Worm (Caenorhabditis elegans) whole organism, young adult: ENCODE results near the gene F44F4.3.
A peak's percentile ranks its signal among the peaks of the same experiment; 100 is the strongest.

Experiments used
- B0019.2 ChIP-seq: fragments of 200-800 bp; sonication (Bioruptor generic); conservative IDR thresholded peaks from 2 replicates; pipeline ENCODE4 v1.3.6; 2022; ENCODE audit warnings: missing genetic modification reagents, missing genetic modification characterization, missing compliant biosample characterization
- B0336.3 ChIP-seq: fragments of 200-800 bp; sonication (Bioruptor generic); IDR thresholded peaks from 2 replicates; pipeline ENCODE4 v1.3.6; 2022; ENCODE audit warnings: missing genetic modification characterization, missing compliant biosample characterization
- F10E7.11 ChIP-seq: sonication (generic microtip); optimal IDR thresholded peaks from 2 replicates; lab custom pipeline; 2017; ENCODE audit warnings: mild to moderate bottlenecking, missing genetic modification characterization, moderate library complexity, missing compliant biosample characterization
- F33H1.4 ChIP-seq: fragments of 200-800 bp; sonication (Bioruptor generic); IDR thresholded peaks from 2 replicates; pipeline ENCODE4 v1.3.6; 2022; ENCODE audit warnings: missing genetic modification reagents, missing genetic modification characterization, missing compliant biosample characterization
- F49E8.2 ChIP-seq: sonication (generic microtip); optimal IDR thresholded peaks from 3 replicates; lab custom pipeline; 2017; ENCODE audit warnings: missing genetic modification characterization, mild to moderate bottlenecking, missing compliant biosample characterization, antibody characterized with exemption, moderate library complexity; ENCODE audit not compliant: insufficient read depth
- F57A8.1 ChIP-seq: fragments of 200-800 bp; sonication (Bioruptor generic); optimal IDR thresholded peaks from 2 replicates; lab custom pipeline; 2018; ENCODE audit warnings: mild to moderate bottlenecking, missing genetic modification characterization, moderate library complexity, missing compliant biosample characterization
- Y67H2A.10 ChIP-seq: fragments of 200-800 bp; sonication (Bioruptor generic); conservative IDR thresholded peaks from 2 replicates; pipeline ENCODE4 v1.3.6; 2022; ENCODE audit warnings: missing genetic modification reagents, missing genetic modification characterization, missing compliant biosample characterization
- Y95B8A.8 ChIP-seq: fragments of 200-800 bp; sonication (Bioruptor generic); IDR thresholded peaks from 2 replicates; pipeline ENCODE4 v1.3.6; 2022; ENCODE audit warnings: missing genetic modification reagents, missing genetic modification characterization, missing compliant biosample characterization
- ZK185.1 ChIP-seq: sonication (generic microtip); optimal IDR thresholded peaks from 2 replicates; lab custom pipeline; 2016; ENCODE audit warnings: mild to moderate bottlenecking, missing genetic modification characterization, missing compliant biosample characterization; ENCODE audit not compliant: poor library complexity, severe bottlenecking
- ama-1 ChIP-seq, 3 experiments: fragments of 150-350 bp in 1 of 3; sonication (generic microtip) in 2 of 3; optimal IDR thresholded peaks; 2 replicates each; lab custom pipeline; 2014 to 2018; ENCODE audit warnings: missing biosample characterization in 2 of 3, missing genetic modification characterization in 2 of 3, missing genetic modification reagents in 2 of 3
- aptf-3 ChIP-seq: fragments of 200-800 bp; sonication (Bioruptor generic); IDR thresholded peaks from 2 replicates; pipeline ENCODE4 v1.3.6; 2022; ENCODE audit warnings: missing genetic modification characterization, missing compliant biosample characterization
- atf-7 ChIP-seq: sonication (generic microtip); optimal IDR thresholded peaks from 2 replicates; lab custom pipeline; 2017; ENCODE audit warnings: mild to moderate bottlenecking, missing genetic modification characterization, missing compliant biosample characterization
- athp-1 ChIP-seq: sonication (generic microtip); optimal IDR thresholded peaks from 2 replicates; lab custom pipeline; 2017; ENCODE audit warnings: mild to moderate bottlenecking, missing genetic modification characterization, missing compliant biosample characterization
- attf-6 ChIP-seq: fragments of 200-800 bp; sonication (Bioruptor generic); IDR thresholded peaks from 2 replicates; pipeline ENCODE4 v1.3.6; 2022; ENCODE audit warnings: missing genetic modification reagents, missing genetic modification characterization, missing compliant biosample characterization
- bed-2 ChIP-seq: fragments of 200-800 bp; sonication (Bioruptor generic); IDR thresholded peaks from 2 replicates; pipeline ENCODE4 v1.3.6; 2022; ENCODE audit warnings: missing genetic modification reagents, missing genetic modification characterization, missing compliant biosample characterization
- ceh-40 ChIP-seq: fragments of 200-800 bp; sonication (Bioruptor generic); IDR thresholded peaks from 2 replicates; pipeline ENCODE4 v1.3.6; 2022; ENCODE audit warnings: missing genetic modification characterization, missing compliant biosample characterization
- ceh-91 ChIP-seq: fragments of 200-800 bp; sonication (Bioruptor generic); IDR thresholded peaks from 2 replicates; pipeline ENCODE4 v1.3.6; 2022; ENCODE audit warnings: missing genetic modification reagents, missing genetic modification characterization, missing compliant biosample characterization
- chd-7 ChIP-seq: sonication (generic microtip); optimal IDR thresholded peaks from 2 replicates; lab custom pipeline; 2016; ENCODE audit warnings: mild to moderate bottlenecking, missing genetic modification characterization, moderate library complexity, missing compliant biosample characterization
- dox-1 ChIP-seq: fragments of 200-800 bp; sonication (Bioruptor generic); IDR thresholded peaks from 2 replicates; pipeline ENCODE4 v1.3.6; 2022; ENCODE audit warnings: missing genetic modification reagents, missing genetic modification characterization, missing compliant biosample characterization
- dpl-1 ChIP-seq: fragments of 150-350 bp; optimal IDR thresholded peaks from 2 replicates; lab custom pipeline; 2014; ENCODE audit warnings: missing biosample characterization, missing genetic modification reagents, missing genetic modification characterization
- efl-1 ChIP-seq: fragments of 150-350 bp; optimal IDR thresholded peaks from 2 replicates; lab custom pipeline; 2014; ENCODE audit warnings: missing biosample characterization, missing genetic modification reagents, missing genetic modification characterization
- egl-18 ChIP-seq: fragments of 200-800 bp; sonication (Bioruptor generic); IDR thresholded peaks from 2 replicates; pipeline ENCODE4 v1.3.6; 2022; ENCODE audit warnings: missing genetic modification reagents, missing genetic modification characterization, missing compliant biosample characterization
- ekl-4 ChIP-seq: fragments of 200-800 bp; sonication (Bioruptor generic); IDR thresholded peaks from 2 replicates; pipeline ENCODE4 v1.3.6; 2022; ENCODE audit warnings: missing genetic modification reagents, missing genetic modification characterization, missing compliant biosample characterization
- hlh-26 ChIP-seq: fragments of 200-800 bp; sonication (Bioruptor generic); conservative IDR thresholded peaks from 2 replicates; pipeline ENCODE4 v1.3.6; 2022; ENCODE audit warnings: missing genetic modification reagents, missing genetic modification characterization, missing compliant biosample characterization
- hmg-20 ChIP-seq: fragments of 200-800 bp; sonication (Bioruptor generic); IDR thresholded peaks from 2 replicates; pipeline ENCODE4 v1.3.6; 2022; ENCODE audit warnings: missing genetic modification reagents, missing genetic modification characterization, missing compliant biosample characterization
- hrde-1 ChIP-seq: sonication (generic microtip); optimal IDR thresholded peaks from 2 replicates; lab custom pipeline; 2016; ENCODE audit warnings: missing genetic modification characterization, mild to moderate bottlenecking, missing compliant biosample characterization, moderate library complexity, missing genotype, missing genetic modification reagents, borderline replicate concordance
- lag-1 ChIP-seq: fragments of 200-800 bp; sonication (Bioruptor generic); IDR thresholded peaks from 2 replicates; pipeline ENCODE4 v1.3.6; 2022; ENCODE audit warnings: missing genetic modification reagents, missing genetic modification characterization, missing compliant biosample characterization
- lin-26 ChIP-seq: fragments of 200-800 bp; sonication (Bioruptor generic); IDR thresholded peaks from 2 replicates; pipeline ENCODE4 v1.3.6; 2022; ENCODE audit warnings: missing genetic modification reagents, missing genetic modification characterization, missing compliant biosample characterization
- lin-35 ChIP-seq, 3 experiments: fragments of 150-350 bp in 2 of 3; sonication (generic microtip) in 1 of 3; optimal IDR thresholded peaks; 2 replicates each; lab custom pipeline; 2014 to 2018; ENCODE audit warnings: missing biosample characterization in 3 of 3, missing genetic modification characterization in 3 of 3, missing genetic modification reagents in 3 of 3
- lin-40 ChIP-seq: sonication (generic microtip); optimal IDR thresholded peaks from 2 replicates; lab custom pipeline; 2016; ENCODE audit warnings: missing genetic modification characterization, mild to moderate bottlenecking, missing compliant biosample characterization, missing genotype, missing genetic modification reagents
- lin-54 ChIP-seq: fragments of 200-800 bp; sonication (Bioruptor generic); optimal IDR thresholded peaks from 2 replicates; lab custom pipeline; 2018; ENCODE audit warnings: mild to moderate bottlenecking, missing genetic modification characterization, missing compliant biosample characterization
- lsl-1 ChIP-seq: fragments of 200-800 bp; sonication (Bioruptor generic); optimal IDR thresholded peaks from 2 replicates; lab custom pipeline; 2018; ENCODE audit warnings: mild to moderate bottlenecking, missing genetic modification characterization, moderate library complexity, missing compliant biosample characterization
- lsy-27 ChIP-seq: sonication (generic microtip); optimal IDR thresholded peaks from 2 replicates; lab custom pipeline; 2017; ENCODE audit warnings: missing genetic modification characterization, mild to moderate bottlenecking, missing compliant biosample characterization, antibody characterized with exemption, missing genotype, borderline replicate concordance; ENCODE audit not compliant: insufficient read depth
- madf-10 ChIP-seq: sonication (generic microtip); optimal IDR thresholded peaks from 2 replicates; lab custom pipeline; 2016; ENCODE audit warnings: mild to moderate bottlenecking, missing genetic modification characterization, missing compliant biosample characterization
- madf-6 ChIP-seq: fragments of 200-800 bp; sonication (Bioruptor generic); IDR thresholded peaks from 2 replicates; pipeline ENCODE4 v1.3.6; 2022; ENCODE audit warnings: missing genetic modification reagents, missing genetic modification characterization, missing compliant biosample characterization
- madf-8 ChIP-seq: fragments of 200-800 bp; sonication (Bioruptor generic); conservative IDR thresholded peaks from 2 replicates; pipeline ENCODE4 v1.3.6; 2022; ENCODE audit warnings: missing genetic modification reagents, missing genetic modification characterization, missing compliant biosample characterization
- mcd-1 ChIP-seq: fragments of 200-800 bp; sonication (Bioruptor generic); IDR thresholded peaks from 2 replicates; pipeline ENCODE4 v1.3.6; 2022; ENCODE audit warnings: missing genetic modification reagents, missing genetic modification characterization, missing compliant biosample characterization
- mxl-1 ChIP-seq: sonication (generic microtip); optimal IDR thresholded peaks from 2 replicates; lab custom pipeline; 2016; ENCODE audit warnings: missing genetic modification characterization, missing compliant biosample characterization
- nhr-120 ChIP-seq: fragments of 200-800 bp; sonication (Bioruptor generic); IDR thresholded peaks from 2 replicates; pipeline ENCODE4 v1.3.6; 2022; ENCODE audit warnings: missing genetic modification characterization, missing compliant biosample characterization
- nhr-179 ChIP-seq: sonication (generic microtip); optimal IDR thresholded peaks from 2 replicates; lab custom pipeline; 2016; ENCODE audit warnings: mild to moderate bottlenecking, missing genetic modification characterization, missing compliant biosample characterization
- nhr-80 ChIP-seq: sonication (generic microtip); optimal IDR thresholded peaks from 2 replicates; lab custom pipeline; 2016; ENCODE audit warnings: missing genetic modification characterization, missing compliant biosample characterization
- pbrm-1 ChIP-seq: fragments of 200-800 bp; sonication (Bioruptor generic); IDR thresholded peaks from 2 replicates; pipeline ENCODE4 v1.3.6; 2022; ENCODE audit warnings: missing genetic modification reagents, missing genetic modification characterization, missing compliant biosample characterization
- unc-130 ChIP-seq: sonication (generic microtip); optimal IDR thresholded peaks from 2 replicates; lab custom pipeline; 2016; ENCODE audit warnings: missing genetic modification reagents, missing genetic modification characterization, missing compliant biosample characterization
- unc-62 ChIP-seq: fragments of 150-350 bp; optimal IDR thresholded peaks from 2 replicates; lab custom pipeline; 2014; ENCODE audit warnings: missing biosample characterization, missing genetic modification reagents, missing genetic modification characterization
- xnd-1 ChIP-seq: sonication (generic microtip); optimal IDR thresholded peaks from 2 replicates; lab custom pipeline; 2016; ENCODE audit warnings: missing genotype, missing genetic modification reagents, missing genetic modification characterization, missing compliant biosample characterization
- ztf-25 ChIP-seq: fragments of 200-800 bp; sonication (Bioruptor generic); IDR thresholded peaks from 2 replicates; pipeline ENCODE4 v1.3.6; 2022; ENCODE audit warnings: missing genetic modification reagents, missing genetic modification characterization, missing compliant biosample characterization
- ztf-3 ChIP-seq: fragments of 200-800 bp; sonication (Bioruptor generic); optimal IDR thresholded peaks from 2 replicates; lab custom pipeline; 2018; ENCODE audit warnings: mild to moderate bottlenecking, missing genetic modification characterization, missing compliant biosample characterization

F44F4.3 gene

ce11 chrII:10925804-10926570, 40.3 kb upstream of the F44F4.3 start, which contains the start of gene metr-1:
Gene metr-1, plus strand, starts transcription at chrII:10926561.
- 0 out of 2 replicates have a peak, but pooled peaks have one; percentile 42 for TF ChIP-seq Y95B8A.8 (GFP tag; lab: Robert Waterston, UW)
- peak; percentile 68 for TF ChIP-seq lin-54 (GFP tag; lab: Kevin White, UChicago)
- TF ChIP-seq ztf-3 (GFP tag; lab: Kevin White, UChicago): no peak
- TF ChIP-seq lag-1 (GFP tag; lab: Robert Waterston, UW): no peak
- no peak for TF ChIP-seq pbrm-1 (GFP tag; lab: Robert Waterston, UW)
- no peak for TF ChIP-seq lsy-27 (tag; lab: Kevin White, UChicago)
- TF ChIP-seq lsl-1 (GFP tag; lab: Kevin White, UChicago): peak; percentile 41
- no peak for TF ChIP-seq lin-26
- no peak for TF ChIP-seq nhr-179
- no peak for TF ChIP-seq lin-40 (tag; lab: Kevin White, UChicago)
- peak; percentile 53 for TF ChIP-seq F33H1.4 (GFP tag; lab: Robert Waterston, UW)
- peak; percentile 66 for TF ChIP-seq dpl-1 (GFP tag; lab: Kevin White, UChicago)
- peak; percentile 38 for TF ChIP-seq ama-1 (optimal IDR thresholded peaks at IDR 0.05; lab: Kevin White, UChicago)
- no peak for TF ChIP-seq ama-1 (GFP tag; optimal IDR thresholded peaks at IDR 0.05; lab: Kevin White, UChicago)
- TF ChIP-seq madf-8 (GFP tag; lab: Robert Waterston, UW): 0 out of 2 replicates have a peak, but pooled peaks have one; percentile 7
- no peak for TF ChIP-seq mxl-1
- TF ChIP-seq attf-6 (GFP tag; lab: Robert Waterston, UW): no peak
- TF ChIP-seq ceh-91: peak; percentile 31; the same call in 1 of the 2 replicates
- TF ChIP-seq chd-7: no peak
- no peak for TF ChIP-seq B0336.3 (GFP tag; lab: Robert Waterston, UW)
- TF ChIP-seq atf-7 (tag; lab: Kevin White, UChicago): no peak
- no peak for TF ChIP-seq egl-18 (GFP tag; lab: Robert Waterston, UW)
- no peak for TF ChIP-seq unc-130
- TF ChIP-seq hlh-26 (GFP tag; lab: Robert Waterston, UW): no peak
- TF ChIP-seq bed-2 (GFP tag; lab: Robert Waterston, UW): peak; percentile 59; the same call in 1 of the 2 replicates
- no peak for TF ChIP-seq ztf-25 (GFP tag; lab: Robert Waterston, UW)
- peak; percentile 35; the same call in 1 of the 2 replicates for TF ChIP-seq hmg-20 (GFP tag; lab: Robert Waterston, UW)
- no peak for TF ChIP-seq athp-1
- TF ChIP-seq F49E8.2: no peak
- TF ChIP-seq F57A8.1: no peak
- no peak for TF ChIP-seq aptf-3 (GFP tag; lab: Robert Waterston, UW)
- peak in 2 of 3 experiments; percentile 9 to 79 for TF ChIP-seq lin-35 (GFP tag; optimal IDR thresholded peaks at IDR 0.05; lab: Kevin White, UChicago)
- TF ChIP-seq madf-6 (GFP tag; lab: Robert Waterston, UW): peak; percentile 70
- TF ChIP-seq nhr-80 (tag; lab: Kevin White, UChicago): peak; percentile 9
- no peak for TF ChIP-seq Y67H2A.10
- no peak for TF ChIP-seq madf-10 (tag; lab: Kevin White, UChicago)
- no peak for TF ChIP-seq nhr-120 (GFP tag; lab: Robert Waterston, UW)
- TF ChIP-seq unc-62 (GFP tag; lab: Kevin White, UChicago): no peak
- TF ChIP-seq dox-1 (GFP tag; lab: Robert Waterston, UW): no peak
- TF ChIP-seq xnd-1 (tag; lab: Kevin White, UChicago): peak; percentile 27
- peak; percentile 5 for TF ChIP-seq ZK185.1 (tag; lab: Kevin White, UChicago)
- no peak for TF ChIP-seq hrde-1
- TF ChIP-seq efl-1 (GFP tag; lab: Kevin White, UChicago): peak; percentile 92
- no peak for TF ChIP-seq ceh-40
- peak; percentile 22; the same call in 1 of the 2 replicates for TF ChIP-seq ekl-4
- no peak for TF ChIP-seq F10E7.11 (tag; lab: Kevin White, UChicago)
- TF ChIP-seq B0019.2 (GFP tag; lab: Robert Waterston, UW): no peak
- TF ChIP-seq mcd-1 (GFP tag; lab: Robert Waterston, UW): peak; percentile 49; the same call in 1 of the 2 replicates
